Worm (Caenorhabditis elegans) whole organism, young adult: ENCODE data around the gene sfxn-1.3.
"Not testable (repeated sequence)": the region's sequence is repeated elsewhere in the genome, so short reads cannot be mapped to it uniquely, and the experiment has no call there.

Source experiments
- C06A6.2 ChIP-seq: fragments of 200-800 bp; sonication (Bioruptor generic); conservative IDR thresholded peaks from 2 replicates; pipeline ENCODE4 v1.3.6; 2022; ENCODE audit warnings: missing genetic modification characterization, missing compliant biosample characterization
- madf-10 ChIP-seq: sonication (generic microtip); optimal IDR thresholded peaks from 2 replicates; lab custom pipeline; 2016; ENCODE audit warnings: mild to moderate bottlenecking, missing genetic modification characterization, missing compliant biosample characterization
- sptf-2 ChIP-seq: fragments of 200-800 bp; sonication (Bioruptor generic); optimal IDR thresholded peaks from 2 replicates; lab custom pipeline; 2018; ENCODE audit warnings: mild to moderate bottlenecking, missing genetic modification characterization, missing compliant biosample characterization

ce11 chrV:15744366-15744765 lies 17.7 kb downstream of the sfxn-1.3 start, which contains the start of gene str-19:
- TF ChIP-seq madf-10 (tag; lab: Kevin White, UChicago); sptf-2; C06A6.2 (GFP tag; lab: Robert Waterston, UW): not testable (repeated sequence)
